Worm (Caenorhabditis elegans) whole organism, L1 larva: ENCODE results near the gene clpf-1.

Experiments used
- C16A3.4 ChIP-seq: fragments of 150-350 bp; optimal IDR thresholded peaks from 2 replicates; lab custom pipeline; 2014; ENCODE audit warnings: missing biosample characterization, missing genetic modification characterization
- ama-1 ChIP-seq: fragments of 150-350 bp; optimal IDR thresholded peaks from 2 replicates; lab custom pipeline; 2014
- blmp-1 ChIP-seq: fragments of 150-350 bp; optimal IDR thresholded peaks from 2 replicates; lab custom pipeline; 2014; ENCODE audit warnings: missing biosample characterization, missing genetic modification characterization
- ceh-63 ChIP-seq: fragments of 200-800 bp; sonication (Bioruptor generic); optimal IDR thresholded peaks from 2 replicates; lab custom pipeline; 2018; ENCODE audit warnings: mild to moderate bottlenecking, missing genetic modification characterization, missing compliant biosample characterization
- ceh-82 ChIP-seq, 3 experiments: fragments of 150-350 bp in 1 of 3; sonication (generic microtip) in 2 of 3; optimal IDR thresholded peaks; 2 replicates each; lab custom pipeline; 2014 to 2017; ENCODE audit warnings: missing biosample characterization in 3 of 3, missing genetic modification characterization in 3 of 3
- dsc-1 ChIP-seq: sonication (generic microtip); optimal IDR thresholded peaks from 2 replicates; lab custom pipeline; 2016; ENCODE audit warnings: mild to moderate bottlenecking, missing genetic modification characterization, missing compliant biosample characterization
- efl-1 ChIP-seq, 4 experiments: fragments of 150-350 bp; optimal IDR thresholded peaks in 3 of 4; peaks in 1 of 4; 1 replicate in 1 of 4; 2 replicates in 3 of 4; lab custom pipeline; 2014; ENCODE audit warnings: missing biosample characterization in 2 of 4, missing genetic modification characterization in 2 of 4, missing genetic modification reagents in 2 of 4
- egl-27 ChIP-seq, 2 experiments: fragments of 150-350 bp in 1 of 2; sonication (generic microtip); optimal IDR thresholded peaks; 3 replicates each; lab custom pipeline; 2017 to 2018; ENCODE audit warnings: missing biosample characterization in 2 of 2, missing genetic modification characterization in 2 of 2, missing genetic modification reagents in 2 of 2
- elt-3 ChIP-seq, 6 experiments: fragments of 150-350 bp in 1 of 6; sonication (generic microtip); optimal IDR thresholded peaks; 2 replicates each; lab custom pipeline; 2017 to 2018; ENCODE audit warnings: missing biosample characterization in 6 of 6, missing genetic modification characterization in 6 of 6, inconsistent platforms in 1 of 6
- fos-1 ChIP-seq: fragments of 150-350 bp; optimal IDR thresholded peaks from 2 replicates; lab custom pipeline; 2014; ENCODE audit warnings: missing biosample characterization, missing genetic modification characterization
- jun-1 ChIP-seq: fragments of 150-350 bp; optimal IDR thresholded peaks from 2 replicates; lab custom pipeline; 2014; ENCODE audit warnings: missing biosample characterization, missing genetic modification reagents, missing genetic modification characterization
- lin-14 ChIP-seq: fragments of 200-800 bp; sonication (Bioruptor generic); optimal IDR thresholded peaks from 2 replicates; lab custom pipeline; 2018; ENCODE audit warnings: mild to moderate bottlenecking, missing genetic modification characterization, moderate library complexity, missing compliant biosample characterization
- lin-35 ChIP-seq, 2 experiments: fragments of 150-350 bp; optimal IDR thresholded peaks; 2 replicates each; lab custom pipeline; 2014; ENCODE audit warnings: missing biosample characterization in 2 of 2, missing genetic modification characterization in 2 of 2, missing genetic modification reagents in 2 of 2
- lsy-2 ChIP-seq, 2 experiments: fragments of 150-350 bp; optimal IDR thresholded peaks; 2 replicates each; lab custom pipeline; 2014; ENCODE audit warnings: missing biosample characterization in 2 of 2, missing genetic modification characterization in 2 of 2
- mdl-1 ChIP-seq, 2 experiments: fragments of 150-350 bp; optimal IDR thresholded peaks; 2 replicates each; lab custom pipeline; 2014 to 2017; ENCODE audit warnings: missing biosample characterization in 2 of 2, missing genetic modification characterization in 2 of 2, inconsistent platforms in 1 of 2
- mef-2 ChIP-seq: fragments of 150-350 bp; optimal IDR thresholded peaks from 2 replicates; lab custom pipeline; 2014; ENCODE audit warnings: missing biosample characterization, missing genetic modification characterization
- mep-1 ChIP-seq: fragments of 150-350 bp; optimal IDR thresholded peaks from 2 replicates; lab custom pipeline; 2014; ENCODE audit warnings: missing biosample characterization, missing genetic modification characterization
- nhr-19 ChIP-seq: fragments of 200-800 bp; sonication (Bioruptor generic); conservative IDR thresholded peaks from 2 replicates; pipeline ENCODE4 v1.3.6; 2022; ENCODE audit warnings: missing genetic modification characterization, missing compliant biosample characterization
- nhr-20 ChIP-seq: sonication (generic microtip); optimal IDR thresholded peaks from 2 replicates; lab custom pipeline; 2016; ENCODE audit warnings: mild to moderate bottlenecking, missing genetic modification characterization, missing compliant biosample characterization
- nhr-47 ChIP-seq: sonication (generic microtip); optimal IDR thresholded peaks from 2 replicates; lab custom pipeline; 2016; ENCODE audit warnings: mild to moderate bottlenecking, missing genetic modification characterization, moderate library complexity, missing compliant biosample characterization
- nhr-71 ChIP-seq: sonication (generic microtip); optimal IDR thresholded peaks from 2 replicates; lab custom pipeline; 2016; ENCODE audit warnings: mild to moderate bottlenecking, missing genetic modification characterization, moderate library complexity, missing compliant biosample characterization
- nhr-76 ChIP-seq: sonication (generic microtip); optimal IDR thresholded peaks from 2 replicates; lab custom pipeline; 2017; ENCODE audit warnings: missing biosample characterization, missing genetic modification characterization
- nhr-77 ChIP-seq: fragments of 150-350 bp; optimal IDR thresholded peaks from 2 replicates; lab custom pipeline; 2014; ENCODE audit warnings: missing biosample characterization, missing genetic modification characterization
- nhr-84 ChIP-seq: sonication (generic microtip); optimal IDR thresholded peaks from 2 replicates; lab custom pipeline; 2017; ENCODE audit warnings: missing biosample characterization, missing genetic modification characterization
- nhr-85 ChIP-seq: sonication (generic microtip); peaks from one replicate; lab custom pipeline; 2016; ENCODE audit warnings: missing genetic modification characterization, inconsistent platforms, missing compliant biosample characterization
- pqm-1 ChIP-seq: sonication (generic microtip); optimal IDR thresholded peaks from 3 replicates; lab custom pipeline; 2017; ENCODE audit warnings: missing biosample characterization, missing genetic modification characterization
- rnt-1 ChIP-seq: sonication (generic microtip); optimal IDR thresholded peaks from 2 replicates; lab custom pipeline; 2016; ENCODE audit warnings: mild to moderate bottlenecking, missing genetic modification characterization, moderate library complexity, missing compliant biosample characterization
- snu-23 ChIP-seq: sonication (generic microtip); optimal IDR thresholded peaks from 2 replicates; lab custom pipeline; 2016; ENCODE audit warnings: missing genetic modification characterization, missing compliant biosample characterization
- sup-37 ChIP-seq: fragments of 200-800 bp; sonication (Bioruptor generic); optimal IDR thresholded peaks from 2 replicates; lab custom pipeline; 2018; ENCODE audit warnings: mild to moderate bottlenecking, missing genetic modification characterization, missing compliant biosample characterization
- swsn-7 ChIP-seq: sonication (generic microtip); optimal IDR thresholded peaks from 2 replicates; lab custom pipeline; 2016; ENCODE audit warnings: missing genetic modification characterization, missing compliant biosample characterization
- unc-30 ChIP-seq: sonication (generic microtip); optimal IDR thresholded peaks from 2 replicates; lab custom pipeline; 2017; ENCODE audit warnings: missing biosample characterization, missing genetic modification characterization
- unc-98 ChIP-seq: fragments of 200-800 bp; sonication (Bioruptor generic); IDR thresholded peaks from 2 replicates; pipeline ENCODE4 v1.3.6; 2022; ENCODE audit warnings: missing genetic modification characterization, missing compliant biosample characterization
- vab-15 ChIP-seq: sonication (generic microtip); optimal IDR thresholded peaks from 2 replicates; lab custom pipeline; 2017; ENCODE audit warnings: missing genotype, mild to moderate bottlenecking, missing genetic modification characterization, missing compliant biosample characterization
- zag-1 ChIP-seq: fragments of 150-350 bp; optimal IDR thresholded peaks from 2 replicates; lab custom pipeline; 2014; ENCODE audit warnings: missing biosample characterization, missing genetic modification characterization
- zip-4 ChIP-seq: fragments of 200-800 bp; sonication (Bioruptor generic); optimal IDR thresholded peaks from 2 replicates; lab custom pipeline; 2018; ENCODE audit warnings: mild to moderate bottlenecking, missing genetic modification characterization, moderate library complexity, missing compliant biosample characterization

Gene clpf-1

DNA sequence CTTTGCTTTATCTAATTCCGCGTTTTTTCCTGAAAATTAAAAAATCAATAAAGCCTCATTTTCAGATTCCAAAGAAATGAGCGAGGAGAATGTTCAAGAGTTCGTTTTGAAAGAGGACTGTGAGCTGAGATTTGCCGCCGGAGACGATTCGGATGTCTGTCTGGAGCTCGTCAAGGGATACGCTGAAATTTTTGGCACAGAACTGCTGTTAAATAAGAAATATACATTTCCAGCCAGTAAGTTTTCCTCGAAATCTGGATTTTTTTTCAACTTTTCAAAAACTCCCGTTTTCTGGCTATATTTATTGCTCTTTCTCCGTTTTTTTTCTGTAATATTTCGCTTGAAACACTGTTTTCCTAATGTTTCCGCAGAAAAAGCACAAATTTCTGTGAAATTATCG, at the start of gene clpf-1:
clpf-1 (plus strand) TSS at position 66 of the 400 bp plus-strand sequence.
- no peak for TF ChIP-seq efl-1 (optimal IDR thresholded peaks at IDR 0.05; lab: Kevin White, UChicago)
- peak in 1 of 2 experiments; percentile 70 for TF ChIP-seq efl-1 (GFP tag; optimal IDR thresholded peaks at IDR 0.05 in 1 of 2; lab: Kevin White, UChicago)
- no peak for TF ChIP-seq mep-1 (tag; lab: Kevin White, UChicago)
- no peak for TF ChIP-seq pqm-1

- TF ChIP-seq rnt-1 (tag; lab: Kevin White, UChicago): no peak
- TF ChIP-seq elt-3 (tag; optimal IDR thresholded peaks at IDR 0.05; lab: Kevin White, UChicago): peak in 3 of 6 experiments; percentile 2 to 35 (median 9)
- peak; percentile 71 for TF ChIP-seq blmp-1 (tag; lab: Kevin White, UChicago)
- TF ChIP-seq lin-14 (GFP tag; lab: Kevin White, UChicago): peak; percentile 56
- TF ChIP-seq, all 84 proteins: peak for 3
Measured at ce11 chrIII:3349061-3349460, 48.5 kb upstream of the clpf-1 start.

ce11 chrIII:3351091-3351490, 46.5 kb upstream of the clpf-1 start:
- no peak for TF ChIP-seq ceh-82 (tag; optimal IDR thresholded peaks at IDR 0.05; lab: Kevin White, UChicago)
- no peak for TF ChIP-seq swsn-7
- no peak for TF ChIP-seq efl-1 (optimal IDR thresholded peaks at IDR 0.05; lab: Kevin White, UChicago)
- TF ChIP-seq efl-1 (GFP tag; optimal IDR thresholded peaks at IDR 0.05 in 1 of 2; lab: Kevin White, UChicago): no peak
- no peak for TF ChIP-seq ama-1

DNA sequence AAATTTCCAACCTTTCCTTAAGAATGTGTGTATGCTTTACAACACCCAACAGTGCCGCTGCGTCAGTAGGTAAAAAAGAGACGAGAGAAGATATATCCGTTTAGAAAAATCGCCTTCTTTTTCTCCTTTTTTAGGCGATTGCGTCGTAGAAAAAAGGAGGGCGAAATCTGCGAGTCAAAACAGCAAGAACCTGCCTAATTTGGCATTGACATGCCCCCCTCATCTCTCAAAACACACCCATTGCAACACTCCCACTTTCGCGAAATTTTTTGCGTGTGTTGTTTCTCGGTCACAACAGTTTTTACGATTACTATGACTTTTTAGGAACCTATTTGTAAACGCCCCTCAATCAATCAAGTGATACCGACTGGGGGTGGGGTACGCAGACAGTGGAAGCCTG, 45.9 kb upstream of the clpf-1 start:
- TF ChIP-seq nhr-47 (tag; lab: Kevin White, UChicago): no peak
- no peak for TF ChIP-seq nhr-84 (tag; lab: Kevin White, UChicago)
- peak; percentile 82 for TF ChIP-seq nhr-85 (tag; lab: Kevin White, UChicago)
- TF ChIP-seq lin-14 (GFP tag; lab: Kevin White, UChicago): peak; percentile 74
- no peak for TF ChIP-seq C16A3.4 (tag; lab: Kevin White, UChicago)
- TF ChIP-seq snu-23 (GFP tag; lab: Kevin White, UChicago): peak; percentile 40
- TF ChIP-seq egl-27 (tag; optimal IDR thresholded peaks at IDR 0.05; lab: Kevin White, UChicago): no peak
- TF ChIP-seq mep-1 (tag; lab: Kevin White, UChicago): peak; percentile 30
- TF ChIP-seq blmp-1 (tag; lab: Kevin White, UChicago): peak; percentile 78
- peak; percentile 16 for TF ChIP-seq nhr-20 (tag; lab: Kevin White, UChicago)
- no peak for TF ChIP-seq dsc-1 (tag; lab: Kevin White, UChicago)
- TF ChIP-seq efl-1 (optimal IDR thresholded peaks at IDR 0.05; lab: Kevin White, UChicago): no peak
- peak in 1 of 2 experiments; percentile 21 for TF ChIP-seq efl-1 (GFP tag; optimal IDR thresholded peaks at IDR 0.05 in 1 of 2; lab: Kevin White, UChicago)
- no peak for TF ChIP-seq mdl-1 (tag; optimal IDR thresholded peaks at IDR 0.05; lab: Kevin White, UChicago)
- TF ChIP-seq zip-4 (GFP tag; lab: Kevin White, UChicago): no peak
- TF ChIP-seq elt-3 (tag; optimal IDR thresholded peaks at IDR 0.05; lab: Kevin White, UChicago): peak in 4 of 6 experiments; percentile 8 to 62 (median 28)

- no peak for TF ChIP-seq swsn-7
- peak in 1 of 2 experiments; percentile 1 for TF ChIP-seq lin-35 (GFP tag; optimal IDR thresholded peaks at IDR 0.05; lab: Kevin White, UChicago)
- TF ChIP-seq nhr-71 (tag; lab: Kevin White, UChicago): no peak
- TF ChIP-seq jun-1: no peak
- TF ChIP-seq efl-1 (optimal IDR thresholded peaks at IDR 0.05; lab: Kevin White, UChicago): no peak
- peak in 1 of 2 experiments; percentile 58 for TF ChIP-seq efl-1 (GFP tag; optimal IDR thresholded peaks at IDR 0.05 in 1 of 2; lab: Kevin White, UChicago)
- TF ChIP-seq nhr-76 (tag; lab: Kevin White, UChicago): no peak
- TF ChIP-seq nhr-19 (GFP tag; lab: Robert Waterston, UW): no peak
- TF ChIP-seq mef-2 (tag; lab: Kevin White, UChicago): no peak
- peak in 5 of 6 experiments; percentile 13 to 81 (median 64) for TF ChIP-seq elt-3 (tag; optimal IDR thresholded peaks at IDR 0.05; lab: Kevin White, UChicago)
- peak; percentile 71 for TF ChIP-seq blmp-1 (tag; lab: Kevin White, UChicago)
Measured at ce11 chrIII:3355791-3356190, 41.8 kb upstream of the clpf-1 start.

- no peak for TF ChIP-seq mdl-1 (tag; optimal IDR thresholded peaks at IDR 0.05; lab: Kevin White, UChicago)
- TF ChIP-seq nhr-85 (tag; lab: Kevin White, UChicago): peak; percentile 3
Measured at ce11 chrIII:3360067-3360466, 37.5 kb upstream of the clpf-1 start.

- TF ChIP-seq lsy-2 (tag; optimal IDR thresholded peaks at IDR 0.05; lab: Kevin White, UChicago) (peak in 1 of 2 experiments; percentile 6), lin-35 (GFP tag; optimal IDR thresholded peaks at IDR 0.05; lab: Kevin White, UChicago) (peak in 1 of 2 experiments; percentile 8), mdl-1 (tag; optimal IDR thresholded peaks at IDR 0.05; lab: Kevin White, UChicago) (peak in 1 of 2 experiments; percentile 49), ceh-63 (no peak), vab-15 (tag; lab: Kevin White, UChicago) (no peak), sup-37 (GFP tag; lab: Kevin White, UChicago) (no peak), unc-30 (tag; lab: Kevin White, UChicago) (no peak), zag-1 (no peak), lin-14 (GFP tag; lab: Kevin White, UChicago) (peak; percentile 20), blmp-1 (tag; lab: Kevin White, UChicago) (peak; percentile 27), unc-98 (GFP tag; lab: Robert Waterston, UW) (no peak), fos-1 (tag; lab: Kevin White, UChicago) (no peak), nhr-77 (tag; lab: Kevin White, UChicago) (no peak), nhr-85 (tag; lab: Kevin White, UChicago) (peak; percentile 75)
Measured at ce11 chrIII:3367772-3368171, 29.8 kb upstream of the clpf-1 start.
